Fruit fly (Drosophila melanogaster): Measurements from ENCODE around the gene CG33995.

Gene CG33995

DNA sequence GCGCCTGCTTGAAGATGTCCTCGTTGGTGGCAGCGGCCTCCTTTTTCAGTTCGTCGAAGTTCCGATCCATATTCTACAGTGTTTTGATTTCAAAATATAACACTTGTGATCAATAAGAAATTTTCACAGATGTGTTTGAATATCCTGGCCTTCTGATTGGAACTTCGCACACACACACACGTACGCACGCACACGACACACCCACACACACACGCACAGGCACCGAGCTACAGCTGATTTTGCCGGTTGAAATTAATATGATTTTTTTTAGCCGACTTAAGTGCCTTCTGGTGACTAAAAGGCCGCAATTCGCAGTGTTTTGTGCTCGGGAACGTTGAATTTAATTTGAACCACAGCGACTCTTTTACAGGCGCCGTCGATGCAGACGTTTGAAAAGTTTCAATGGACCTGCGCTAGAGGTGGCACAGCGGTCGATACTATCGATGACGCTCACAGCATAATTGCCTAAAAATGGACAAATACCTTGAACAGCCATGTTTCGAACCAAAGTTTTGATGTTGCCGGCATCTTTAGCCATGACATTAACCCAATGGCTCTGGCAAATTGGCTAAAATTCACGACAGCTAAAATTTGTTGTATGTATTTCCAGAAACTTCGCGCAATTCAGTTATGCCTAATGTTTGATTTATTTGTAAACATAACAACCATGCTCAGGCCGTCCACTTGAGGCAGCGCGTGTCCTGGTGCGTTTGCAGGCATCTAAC, 33.6 kb upstream of the CG33995 start, which contains the start of gene Rtnl1 (continued):
- no peak for TF ChIP-seq zf30C (GFP tag; optimal IDR thresholded peaks at IDR 0.05)
- TF ChIP-seq Bgb (GFP tag; IDR thresholded peaks at IDR 0.05; ENCODE audit: partially characterized antibody), result peak; percentile 95
- TF ChIP-seq Side (GFP tag; optimal IDR thresholded peaks at IDR 0.05), result peak; percentile 3
- peak; percentile 32 for TF ChIP-seq lilli (GFP tag; optimal IDR thresholded peaks at IDR 0.05)
- peak; percentile 94 for TF ChIP-seq unc-4 (GFP tag; IDR thresholded peaks at IDR 0.05; ENCODE audit: partially characterized antibody)
- no peak for TF ChIP-seq zfh1 (GFP tag; IDR thresholded peaks at IDR 0.05)
- TF ChIP-seq Ets97D (GFP tag; optimal IDR thresholded peaks at IDR 0.05), result peak; percentile 86
- TF ChIP-seq CG7271 (tag; optimal IDR thresholded peaks at IDR 0.05), result no peak
- peak; percentile 94 for TF ChIP-seq hkb (optimal IDR thresholded peaks at IDR 0.05)
- no peak; the same call in 1 of the 2 replicates for TF ChIP-seq hkb (GFP tag; IDR thresholded peaks at IDR 0.05)
- TF ChIP-seq Blimp-1 (GFP tag; optimal IDR thresholded peaks at IDR 0.05), result no peak
- TF ChIP-seq tx (GFP tag; optimal IDR thresholded peaks at IDR 0.05), result peak; percentile 11
- TF ChIP-seq CG30431 (GFP tag; optimal IDR thresholded peaks at IDR 0.05), result no peak
- no peak for TF ChIP-seq stc (GFP tag; IDR thresholded peaks at IDR 0.05)
- TF ChIP-seq CG2199 (GFP tag; IDR thresholded peaks at IDR 0.05), result no peak
- TF ChIP-seq PHDP (tag; optimal IDR thresholded peaks at IDR 0.05), result no peak
- TF ChIP-seq vnd (GFP tag; IDR thresholded peaks at IDR 0.05; ENCODE audit: partially characterized antibody), result peak; percentile 80
- TF ChIP-seq Max (GFP tag; optimal IDR thresholded peaks at IDR 0.05), result no peak
- peak; percentile 32 for TF ChIP-seq mam (GFP tag; optimal IDR thresholded peaks at IDR 0.05)
- TF ChIP-seq shn (GFP tag; optimal IDR thresholded peaks at IDR 0.05), result peak; percentile 29
- peak; percentile 63 for TF ChIP-seq sug (tag; optimal IDR thresholded peaks at IDR 0.05)
- no peak for TF ChIP-seq CG6854 (GFP tag; optimal IDR thresholded peaks at IDR 0.05)
- peak; percentile 47 for TF ChIP-seq CG31365 (tag; optimal IDR thresholded peaks at IDR 0.05)
- TF ChIP-seq CG6272 (GFP tag; IDR thresholded peaks at IDR 0.05), result 0 out of 2 replicates have a peak, but pooled peaks have one; percentile 46
- TF ChIP-seq amos (GFP tag; IDR thresholded peaks at IDR 0.05; ENCODE audit: partially characterized antibody), result peak; percentile 96
- TF ChIP-seq Ssrp (tag; optimal IDR thresholded peaks at IDR 0.05), result no peak
- TF ChIP-seq CG13775 (GFP tag; optimal IDR thresholded peaks at IDR 0.05), result no peak
- TF ChIP-seq CG9876 (GFP tag; optimal IDR thresholded peaks at IDR 0.05), result peak; percentile 59
- no peak for TF ChIP-seq wek (GFP tag; optimal IDR thresholded peaks at IDR 0.05)
- TF ChIP-seq CG32532 (GFP tag; IDR thresholded peaks at IDR 0.05), result peak; percentile 47; the same call in 1 of the 2 replicates
- TF ChIP-seq Optix (GFP tag; IDR thresholded peaks at IDR 0.05), result no peak
- no peak; the same call in 1 of the 2 replicates for TF ChIP-seq sob (GFP tag; IDR thresholded peaks at IDR 0.05)
- no peak for TF ChIP-seq CG3163 (GFP tag; optimal IDR thresholded peaks at IDR 0.05)
- TF ChIP-seq Dip3 (GFP tag; optimal IDR thresholded peaks at IDR 0.05), result peak; percentile 11
- TF ChIP-seq cg (GFP tag; optimal IDR thresholded peaks at IDR 0.05), result peak; percentile 95
- TF ChIP-seq Elba2 (GFP tag; optimal IDR thresholded peaks at IDR 0.05), result peak; percentile 96
- TF ChIP-seq CG18262 (tag; optimal IDR thresholded peaks at IDR 0.05), result peak; percentile 22
- TF ChIP-seq Lpt (GFP tag; optimal IDR thresholded peaks at IDR 0.05), result no peak
- TF ChIP-seq kah (GFP tag; optimal IDR thresholded peaks at IDR 0.05), result no peak
- TF ChIP-seq sim (GFP tag; IDR thresholded peaks at IDR 0.05), result no peak
- no peak for TF ChIP-seq Taf1 (GFP tag; IDR thresholded peaks at IDR 0.05)
- TF ChIP-seq bcd (GFP tag; optimal IDR thresholded peaks at IDR 0.05), result no peak
- TF ChIP-seq ac (GFP tag; optimal IDR thresholded peaks at IDR 0.05), result no peak
- TF ChIP-seq sr (GFP tag; IDR thresholded peaks at IDR 0.05), result no peak
- TF ChIP-seq CG12236 (GFP tag; optimal IDR thresholded peaks at IDR 0.05), result no peak
- TF ChIP-seq CG4360 (GFP tag; IDR thresholded peaks at IDR 0.05), result no peak
- TF ChIP-seq unpg (GFP tag; optimal IDR thresholded peaks at IDR 0.05), result no peak
- TF ChIP-seq ATbp (GFP tag; optimal IDR thresholded peaks at IDR 0.05), result no peak
- TF ChIP-seq Atf6 (GFP tag; IDR thresholded peaks at IDR 0.05), result no peak
- no peak for TF ChIP-seq CG43689 (GFP tag; IDR thresholded peaks at IDR 0.05)
- TF ChIP-seq CG4404 (GFP tag; IDR thresholded peaks at IDR 0.05), result no peak

All from whole organism, embryonic.